2 worm cellular contexts compared by ENCODE assay signal in the genomic region with DNA sequence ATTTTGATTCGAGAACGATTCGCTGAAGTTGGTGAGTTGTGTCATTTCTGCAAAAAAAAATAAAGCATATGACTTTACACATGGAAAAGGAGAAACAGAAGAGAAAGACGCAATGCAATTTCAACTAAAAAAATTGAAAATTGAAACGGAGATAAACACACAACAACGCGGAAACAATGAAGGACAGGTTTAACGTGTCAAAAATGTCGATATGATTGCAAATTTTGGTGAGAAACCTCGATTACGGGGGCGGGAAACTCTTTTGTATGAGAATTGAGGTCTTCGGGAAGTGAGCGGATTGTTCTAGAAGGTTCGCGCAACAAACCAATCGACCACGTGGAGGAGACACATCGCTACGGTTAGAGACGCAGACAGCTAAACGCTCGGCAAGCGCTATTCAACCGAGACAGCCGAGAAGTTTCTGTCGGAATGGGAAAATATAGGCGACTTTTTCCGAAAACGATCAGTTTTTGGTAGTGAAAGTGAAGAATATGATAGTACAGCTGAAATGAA.
A peak's percentile ranks its signal among the peaks of the same experiment; 100 is the strongest.
TF ChIP-seq lines count a peak whose summit lies in the region.

Gene R107.5 (minus strand): TSS at position 51 of the 513 bp plus-strand sequence.

TF ChIP-seq in whole organism, L4 larva, 104 proteins besides CTCF, POLR2A, EP300 and RAD21 (continued from another document):
- TF ChIP-seq lim-7 (GFP tag; IDR thresholded peaks at IDR 0.05; lab: Robert Waterston, UW), result peak; percentile 67; the same call in 1 of the 2 replicates
- TF ChIP-seq nhr-25 (tag; optimal IDR thresholded peaks at IDR 0.05; lab: Kevin White, UChicago; ENCODE audit: borderline replicate concordance, insufficient read depth), result peak; percentile 88
- no peak for TF ChIP-seq lir-3 (tag; optimal IDR thresholded peaks at IDR 0.05; lab: Kevin White, UChicago)
- TF ChIP-seq egl-43 (GFP tag; IDR thresholded peaks at IDR 0.05; lab: Robert Waterston, UW), result peak; percentile 92
- TF ChIP-seq dve-1 (tag; optimal IDR thresholded peaks at IDR 0.05; lab: Kevin White, UChicago; ENCODE audit: insufficient read depth), result peak; percentile 94
- no peak for TF ChIP-seq F49E8.2 (tag; optimal IDR thresholded peaks at IDR 0.05; lab: Kevin White, UChicago; ENCODE audit: borderline replicate concordance)
- no peak for TF ChIP-seq zag-1 (tag; optimal IDR thresholded peaks at IDR 0.05; lab: Kevin White, UChicago)
- TF ChIP-seq nhr-41 (GFP tag; IDR thresholded peaks at IDR 0.05; lab: Robert Waterston, UW), result peak; percentile 81
- no peak for TF ChIP-seq F26F4.8 (GFP tag; conservative IDR thresholded peaks at IDR 0.05; lab: Robert Waterston, UW)
- 0 out of 2 replicates have a peak, but pooled peaks have one; percentile 8 for TF ChIP-seq F44E2.7 (GFP tag; IDR thresholded peaks at IDR 0.05; lab: Robert Waterston, UW)
- no peak for TF ChIP-seq ces-1 (GFP tag; optimal IDR thresholded peaks at IDR 0.05; lab: Kevin White, UChicago)
- TF ChIP-seq fkh-10 (GFP tag; optimal IDR thresholded peaks at IDR 0.05; lab: Kevin White, UChicago), result no peak
- peak; percentile 71 for TF ChIP-seq nhr-6 (tag; optimal IDR thresholded peaks at IDR 0.05; lab: Kevin White, UChicago)
- peak; percentile 72 for TF ChIP-seq mes-2 (tag; optimal IDR thresholded peaks at IDR 0.05; lab: Kevin White, UChicago; ENCODE audit: poor library complexity, severe bottlenecking)
- TF ChIP-seq rbr-2 (tag; optimal IDR thresholded peaks at IDR 0.05; lab: Kevin White, UChicago), result peak; percentile 95
- peak; percentile 71 for TF ChIP-seq nhr-76 (tag; optimal IDR thresholded peaks at IDR 0.05; lab: Kevin White, UChicago)
- TF ChIP-seq pha-4 (GFP tag; IDR thresholded peaks at IDR 0.05; lab: Robert Waterston, UW), result peak; percentile 97
- peak; percentile 26 for TF ChIP-seq pha-4 (tag; optimal IDR thresholded peaks at IDR 0.05; lab: Kevin White, UChicago)
- TF ChIP-seq unc-130 (GFP tag; optimal IDR thresholded peaks at IDR 0.05; lab: Kevin White, UChicago), result no peak
- peak; percentile 47 to 79; a peak in 2 of 4 replicates for TF ChIP-seq madf-5 (GFP tag; IDR thresholded peaks at IDR 0.05; lab: Robert Waterston, UW)
- peak; percentile 66 to 86 for TF ChIP-seq hif-1 (tag; optimal IDR thresholded peaks at IDR 0.05; lab: Kevin White, UChicago)
- no peak for TF ChIP-seq ceh-82 (tag; optimal IDR thresholded peaks at IDR 0.05; lab: Kevin White, UChicago)
- TF ChIP-seq lin-38 (GFP tag; IDR thresholded peaks at IDR 0.05; lab: Robert Waterston, UW), result peak; percentile 81
- TF ChIP-seq fos-1 (tag; optimal IDR thresholded peaks at IDR 0.05; lab: Kevin White, UChicago), result no peak
- peak; percentile 82 for TF ChIP-seq F37D6.2 (tag; optimal IDR thresholded peaks at IDR 0.05; lab: Kevin White, UChicago)
- TF ChIP-seq zfp-3 (GFP tag; conservative IDR thresholded peaks at IDR 0.05; lab: Robert Waterston, UW), result peak; percentile 97
- TF ChIP-seq hmg-1.1 (GFP tag; IDR thresholded peaks at IDR 0.05; lab: Robert Waterston, UW), result peak; percentile 93
- TF ChIP-seq jun-1 (tag; optimal IDR thresholded peaks at IDR 0.05; lab: Kevin White, UChicago), result peak; percentile 84
- peak; percentile 97 for TF ChIP-seq hlh-30 (tag; optimal IDR thresholded peaks at IDR 0.05; lab: Kevin White, UChicago; ENCODE audit: insufficient read depth)
- no peak for TF ChIP-seq ceh-28 (tag; optimal IDR thresholded peaks at IDR 0.05; lab: Kevin White, UChicago)
- peak; percentile 94 for TF ChIP-seq nhr-102 (tag; optimal IDR thresholded peaks at IDR 0.05; lab: Kevin White, UChicago)
- no peak for TF ChIP-seq egl-27 (tag; optimal IDR thresholded peaks at IDR 0.05; lab: Kevin White, UChicago)
- peak; percentile 82 for TF ChIP-seq T20F7.1 (GFP tag; optimal IDR thresholded peaks at IDR 0.05; lab: Kevin White, UChicago)
- TF ChIP-seq T26A8.4 (GFP tag; IDR thresholded peaks at IDR 0.05; lab: Robert Waterston, UW), result peak; percentile 94
- peak; percentile 96 for TF ChIP-seq unc-39 (tag; optimal IDR thresholded peaks at IDR 0.05; lab: Kevin White, UChicago)
- TF ChIP-seq lin-29 (GFP tag; IDR thresholded peaks at IDR 0.05; lab: Robert Waterston, UW), result peak; percentile 93
- 0 out of 2 replicates have a peak, but pooled peaks have one; percentile 66 for TF ChIP-seq Y105C5A.15 (GFP tag; IDR thresholded peaks at IDR 0.05; lab: Robert Waterston, UW)
- TF ChIP-seq duxl-1 (tag; optimal IDR thresholded peaks at IDR 0.05; lab: Kevin White, UChicago; ENCODE audit: poor library complexity), result peak; percentile 57
- peak; percentile 93 for TF ChIP-seq nhr-11 (tag; optimal IDR thresholded peaks at IDR 0.05; lab: Kevin White, UChicago)
- TF ChIP-seq aha-1 (tag; lab: Kevin White, UChicago), result peak; percentile 99
- TF ChIP-seq ztf-11 (tag; optimal IDR thresholded peaks at IDR 0.05; lab: Kevin White, UChicago), result no peak
- peak; percentile 21 for TF ChIP-seq ztf-7 (tag; optimal IDR thresholded peaks at IDR 0.05; lab: Kevin White, UChicago)
- no peak for TF ChIP-seq skn-1 (tag; optimal IDR thresholded peaks at IDR 0.05; lab: Kevin White, UChicago)
- TF ChIP-seq aly-2 (tag; optimal IDR thresholded peaks at IDR 0.05; lab: Kevin White, UChicago), result no peak
- no peak for TF ChIP-seq snpc-4 (tag; optimal IDR thresholded peaks at IDR 0.05; lab: Kevin White, UChicago)
- TF ChIP-seq mdl-1 (tag; optimal IDR thresholded peaks at IDR 0.05; lab: Kevin White, UChicago), result peak; percentile 86 to 98
- no peak for TF ChIP-seq lin-15B (tag; optimal IDR thresholded peaks at IDR 0.05; lab: Kevin White, UChicago)
- no peak for TF ChIP-seq R02D3.7 (tag; optimal IDR thresholded peaks at IDR 0.05; lab: Kevin White, UChicago)
- TF ChIP-seq spr-1 (tag; optimal IDR thresholded peaks at IDR 0.05; lab: Kevin White, UChicago), result peak; percentile 93
- TF ChIP-seq lin-13 (GFP tag; optimal IDR thresholded peaks at IDR 0.05; lab: Kevin White, UChicago), result peak; percentile 83
- TF ChIP-seq ceh-44 (GFP tag; IDR thresholded peaks at IDR 0.05; lab: Robert Waterston, UW), result no peak
- 0 out of 2 replicates have a peak, but pooled peaks have one; percentile 38 for TF ChIP-seq tag-97 (GFP tag; IDR thresholded peaks at IDR 0.05; lab: Robert Waterston, UW)
- TF ChIP-seq mdt-29 (GFP tag; IDR thresholded peaks at IDR 0.05; lab: Robert Waterston, UW), result peak; percentile 100
- no peak for TF ChIP-seq lin-39 (tag; optimal IDR thresholded peaks at IDR 0.05; lab: Kevin White, UChicago)
- TF ChIP-seq zip-2 (tag; optimal IDR thresholded peaks at IDR 0.05; lab: Kevin White, UChicago), result peak; percentile 64
TF ChIP-seq in whole organism, L4 larva: peak in this region for 78.

TF ChIP-seq in whole organism, late embryonic, 69 proteins besides CTCF, POLR2A, EP300 and RAD21 (continued from another document):
- TF ChIP-seq lin-11 (tag; optimal IDR thresholded peaks at IDR 0.05; lab: Kevin White, UChicago) (no peak), ceh-19 (GFP tag; optimal IDR thresholded peaks at IDR 0.05; lab: Kevin White, UChicago) (peak; percentile 65), C38D4.7 (GFP tag; optimal IDR thresholded peaks at IDR 0.05; lab: Kevin White, UChicago) (no peak), pha-2 (tag; optimal IDR thresholded peaks at IDR 0.05; lab: Kevin White, UChicago) (peak; percentile 28), pat-9 (tag; optimal IDR thresholded peaks at IDR 0.05; lab: Kevin White, UChicago) (no peak), C08G9.2 (tag; optimal IDR thresholded peaks at IDR 0.05; lab: Kevin White, UChicago) (peak; percentile 42), ztf-16 (tag; optimal IDR thresholded peaks at IDR 0.05; lab: Kevin White, UChicago) (peak; percentile 42), ceh-14 (tag; optimal IDR thresholded peaks at IDR 0.05; lab: Kevin White, UChicago) (peak; percentile 56)
